Fruit fly (Drosophila melanogaster): ENCODE data around the gene Sgsh.

DNA sequence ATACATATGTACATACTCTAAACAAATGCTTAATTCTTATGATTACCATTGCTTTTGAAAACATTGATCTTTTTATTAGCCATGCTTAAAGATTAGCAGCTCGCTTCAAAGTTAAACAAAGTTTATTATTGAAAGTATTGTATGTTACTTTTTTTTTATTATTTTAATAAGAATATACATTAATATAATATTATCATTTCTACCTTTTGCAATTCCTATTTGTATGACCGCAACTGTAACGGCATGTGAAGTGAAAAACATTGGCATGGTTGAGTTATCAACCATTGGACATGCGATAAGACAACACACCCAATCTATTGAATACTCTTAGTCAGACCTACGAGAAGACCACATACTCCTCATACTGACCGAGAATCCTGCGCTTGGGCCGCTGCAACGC, 1.8 kb downstream of the Sgsh start:
- TF ChIP-seq CG11294 (GFP tag; IDR thresholded peaks at IDR 0.05) (no peak), Hr4 (GFP tag; optimal IDR thresholded peaks at IDR 0.05) (no peak), OdsH (GFP tag; optimal IDR thresholded peaks at IDR 0.05) (peak; percentile 8), dac (GFP tag; optimal IDR thresholded peaks at IDR 0.05) (no peak), CG11902 (GFP tag; optimal IDR thresholded peaks at IDR 0.05) (no peak), spab (GFP tag; optimal IDR thresholded peaks at IDR 0.05) (no peak), CG16779 (tag; optimal IDR thresholded peaks at IDR 0.05) (no peak)

Measured in whole organism, prepupa.